Worm (Caenorhabditis elegans): Measurements from ENCODE around the gene grdn-1.

- TF ChIP-seq Y116A8C.19 (tag; optimal IDR thresholded peaks at IDR 0.05; ENCODE audit: borderline replicate concordance), result no peak
- no peak for TF ChIP-seq unc-62 (GFP tag; optimal IDR thresholded peaks at IDR 0.05)
- TF ChIP-seq nhr-47 (tag; optimal IDR thresholded peaks at IDR 0.05), result no peak
- no peak for TF ChIP-seq nhr-28 (tag; optimal IDR thresholded peaks at IDR 0.05)
- TF ChIP-seq dpl-1 (GFP tag; optimal IDR thresholded peaks at IDR 0.05), result no peak
- TF ChIP-seq sox-4 (tag; optimal IDR thresholded peaks at IDR 0.05), result no peak
- TF ChIP-seq unc-130 (tag; optimal IDR thresholded peaks at IDR 0.05), result no peak
- TF ChIP-seq ama-1 (optimal IDR thresholded peaks at IDR 0.05), result no peak
- no peak for TF ChIP-seq rnt-1 (tag; optimal IDR thresholded peaks at IDR 0.05)
Observed at ce11 chrV:18613164-18613563, 20.6 kb downstream of the grdn-1 start.

Data from whole organism, L1 larva.